Worm (Caenorhabditis elegans) whole organism, L4 larva: ENCODE results near the gene nhr-127.

Experiments used
- F10B5.3 ChIP-seq: sonication (generic microtip); optimal IDR thresholded peaks from 2 replicates; lab custom pipeline; 2016; ENCODE audit warnings: mild to moderate bottlenecking, missing genetic modification characterization, missing compliant biosample characterization
- F37D6.2 ChIP-seq: sonication (generic microtip); optimal IDR thresholded peaks from 2 replicates; lab custom pipeline; 2016; ENCODE audit warnings: mild to moderate bottlenecking, missing genetic modification characterization, missing compliant biosample characterization
- Y105C5A.15 ChIP-seq: fragments of 200-800 bp; sonication (Bioruptor generic); IDR thresholded peaks from 2 replicates; pipeline ENCODE4 v1.3.6; 2022; ENCODE audit warnings: missing genetic modification characterization, missing compliant biosample characterization
- Y75B8A.6 ChIP-seq: fragments of 200-800 bp; sonication (Bioruptor generic); IDR thresholded peaks from 2 replicates; pipeline ENCODE4 v1.3.6; 2022; ENCODE audit warnings: missing genetic modification reagents, missing genetic modification characterization, missing compliant biosample characterization
- ZK337.2 ChIP-seq: fragments of 200-800 bp; sonication (Bioruptor generic); IDR thresholded peaks from 2 replicates; pipeline ENCODE4 v1.3.6; 2022; ENCODE audit warnings: missing genetic modification reagents, missing genetic modification characterization, missing compliant biosample characterization
- ZK546.5 ChIP-seq, 2 experiments: sonication (generic microtip); optimal IDR thresholded peaks; 2 replicates each; lab custom pipeline; 2017; ENCODE audit warnings: missing biosample characterization in 2 of 2, missing genetic modification characterization in 2 of 2
- arid-1 ChIP-seq: fragments of 200-800 bp; sonication (Bioruptor generic); conservative IDR thresholded peaks from 2 replicates; pipeline ENCODE4 v1.3.6; 2022; ENCODE audit warnings: missing genetic modification reagents, missing genetic modification characterization, missing compliant biosample characterization
- ceh-28 ChIP-seq: fragments of 150-350 bp; optimal IDR thresholded peaks from 2 replicates; lab custom pipeline; 2014; ENCODE audit warnings: missing biosample characterization, missing genetic modification reagents, missing genetic modification characterization
- ceh-44 ChIP-seq: fragments of 200-800 bp; sonication (Bioruptor generic); IDR thresholded peaks from 2 replicates; pipeline ENCODE4 v1.3.6; 2022; ENCODE audit warnings: missing genetic modification reagents, missing genetic modification characterization, missing compliant biosample characterization
- ces-1 ChIP-seq: fragments of 150-350 bp; sonication (generic microtip); optimal IDR thresholded peaks from 4 replicates; lab custom pipeline; 2014; ENCODE audit warnings: missing biosample characterization, missing genetic modification reagents, missing genetic modification characterization
- ctbp-1 ChIP-seq: fragments of 200-800 bp; sonication (Bioruptor generic); IDR thresholded peaks from 2 replicates; pipeline ENCODE4 v1.3.6; 2022; ENCODE audit warnings: missing genetic modification reagents, missing genetic modification characterization, missing compliant biosample characterization
- daf-12 ChIP-seq: fragments of 150-350 bp; optimal IDR thresholded peaks from 2 replicates; lab custom pipeline; 2014; ENCODE audit warnings: missing biosample characterization, missing genetic modification reagents, missing genetic modification characterization
- daf-8 ChIP-seq: fragments of 200-800 bp; sonication (Bioruptor generic); IDR thresholded peaks from 2 replicates; pipeline ENCODE4 v1.3.6; 2022; ENCODE audit warnings: missing genetic modification characterization, missing compliant biosample characterization
- dmd-6 ChIP-seq: fragments of 200-800 bp; sonication (Bioruptor generic); IDR thresholded peaks from 2 replicates; pipeline ENCODE4 v1.3.6; 2022; ENCODE audit warnings: missing genetic modification reagents, missing genetic modification characterization, missing compliant biosample characterization
- dmd-9 ChIP-seq: fragments of 200-800 bp; sonication (Bioruptor generic); IDR thresholded peaks from 2 replicates; pipeline ENCODE4 v1.3.6; 2022; ENCODE audit warnings: missing genetic modification reagents, missing genetic modification characterization, missing compliant biosample characterization
- dpl-1 ChIP-seq: fragments of 150-350 bp; optimal IDR thresholded peaks from 2 replicates; lab custom pipeline; 2014; ENCODE audit warnings: missing biosample characterization, missing genetic modification reagents, missing genetic modification characterization
- fos-1 ChIP-seq: fragments of 150-350 bp; optimal IDR thresholded peaks from 2 replicates; lab custom pipeline; 2014; ENCODE audit warnings: missing biosample characterization, missing genetic modification characterization
- gei-8 ChIP-seq: fragments of 200-800 bp; sonication (Bioruptor generic); optimal IDR thresholded peaks from 2 replicates; lab custom pipeline; 2018; ENCODE audit warnings: mild to moderate bottlenecking, missing genetic modification characterization, missing compliant biosample characterization
- hlh-11 ChIP-seq: fragments of 200-800 bp; sonication (Bioruptor generic); optimal IDR thresholded peaks from 2 replicates; lab custom pipeline; 2018; ENCODE audit warnings: mild to moderate bottlenecking, missing genetic modification characterization, missing compliant biosample characterization
- lin-1 ChIP-seq: fragments of 200-800 bp; sonication (Bioruptor generic); IDR thresholded peaks from 2 replicates; pipeline ENCODE4 v1.3.6; 2022; ENCODE audit warnings: missing genetic modification reagents, missing genetic modification characterization, missing compliant biosample characterization
- madf-5 ChIP-seq, 2 experiments: fragments of 200-800 bp; sonication (Bioruptor generic); IDR thresholded peaks; 2 replicates each; pipeline ENCODE4 v1.3.6; 2022; ENCODE audit warnings: missing compliant biosample characterization in 2 of 2, missing genetic modification characterization in 2 of 2
- madf-9 ChIP-seq: fragments of 200-800 bp; sonication (Bioruptor generic); conservative IDR thresholded peaks from 2 replicates; pipeline ENCODE4 v1.3.6; 2022; ENCODE audit warnings: missing genetic modification reagents, missing genetic modification characterization, missing compliant biosample characterization
- mes-2 ChIP-seq: sonication (generic microtip); optimal IDR thresholded peaks from 2 replicates; lab custom pipeline; 2016; ENCODE audit warnings: missing genotype, mild to moderate bottlenecking, missing genetic modification characterization, missing compliant biosample characterization; ENCODE audit not compliant: poor library complexity, severe bottlenecking
- mxl-2 ChIP-seq: fragments of 200-800 bp; sonication (Bioruptor generic); conservative IDR thresholded peaks from 2 replicates; pipeline ENCODE4 v1.3.6; 2022; ENCODE audit warnings: missing genetic modification reagents, missing genetic modification characterization, missing compliant biosample characterization
- nhr-10 ChIP-seq: fragments of 150-350 bp; optimal IDR thresholded peaks from 2 replicates; lab custom pipeline; 2014; ENCODE audit warnings: missing biosample characterization, missing genetic modification characterization
- nhr-102 ChIP-seq: sonication (generic microtip); optimal IDR thresholded peaks from 2 replicates; lab custom pipeline; 2016; ENCODE audit warnings: mild to moderate bottlenecking, missing genetic modification characterization, moderate library complexity, missing compliant biosample characterization
- nhr-11 ChIP-seq: fragments of 150-350 bp; optimal IDR thresholded peaks from 2 replicates; lab custom pipeline; 2014; ENCODE audit warnings: missing biosample characterization, missing genetic modification characterization
- nhr-28 ChIP-seq: fragments of 150-350 bp; optimal IDR thresholded peaks from 2 replicates; lab custom pipeline; 2014; ENCODE audit warnings: missing biosample characterization, missing genetic modification characterization
- nhr-41 ChIP-seq: fragments of 200-800 bp; sonication (Bioruptor generic); IDR thresholded peaks from 2 replicates; pipeline ENCODE4 v1.3.6; 2022; ENCODE audit warnings: missing genetic modification reagents, missing genetic modification characterization, missing compliant biosample characterization
- nhr-42 ChIP-seq: fragments of 200-800 bp; sonication (Bioruptor generic); IDR thresholded peaks from 2 replicates; pipeline ENCODE4 v1.3.6; 2022; ENCODE audit warnings: missing genetic modification characterization, missing compliant biosample characterization
- nhr-6 ChIP-seq: fragments of 150-350 bp; optimal IDR thresholded peaks from 2 replicates; lab custom pipeline; 2014; ENCODE audit warnings: missing biosample characterization, missing genetic modification characterization
- nhr-77 ChIP-seq: fragments of 150-350 bp; optimal IDR thresholded peaks from 2 replicates; lab custom pipeline; 2014; ENCODE audit warnings: missing biosample characterization, missing genetic modification characterization
- pha-4 ChIP-seq, 2 experiments: fragments of 150-350 bp in 1 of 2; fragments of 200-800 bp in 1 of 2; sonication (Bioruptor generic) in 1 of 2; IDR thresholded peaks in 1 of 2; optimal IDR thresholded peaks in 1 of 2; 2 replicates each; pipeline versions ENCODE4 v1.3.6 to Lab custom; 2014 to 2022; ENCODE audit warnings: missing genetic modification characterization in 2 of 2, missing genetic modification reagents in 2 of 2, missing biosample characterization in 1 of 2, missing compliant biosample characterization in 1 of 2
- php-3 ChIP-seq: fragments of 200-800 bp; sonication (Bioruptor generic); IDR thresholded peaks from 2 replicates; pipeline ENCODE4 v1.3.6; 2022; ENCODE audit warnings: missing genetic modification reagents, missing genetic modification characterization, missing compliant biosample characterization
- pqm-1 ChIP-seq: sonication (generic microtip); optimal IDR thresholded peaks from 2 replicates; lab custom pipeline; 2017; ENCODE audit warnings: missing biosample characterization, missing genetic modification characterization
- rbr-2 ChIP-seq: sonication (generic microtip); optimal IDR thresholded peaks from 2 replicates; lab custom pipeline; 2016; ENCODE audit warnings: missing genotype, missing genetic modification characterization, missing compliant biosample characterization
- spr-3 ChIP-seq: fragments of 200-800 bp; sonication (Bioruptor generic); optimal IDR thresholded peaks from 2 replicates; lab custom pipeline; 2018; ENCODE audit warnings: mild to moderate bottlenecking, missing genetic modification characterization, missing compliant biosample characterization
- unc-130 ChIP-seq: sonication (generic microtip); optimal IDR thresholded peaks from 2 replicates; lab custom pipeline; 2016; ENCODE audit warnings: missing genetic modification reagents, missing genetic modification characterization, missing compliant biosample characterization
- unc-39 ChIP-seq: sonication (generic microtip); optimal IDR thresholded peaks from 2 replicates; lab custom pipeline; 2017; ENCODE audit warnings: missing biosample characterization, missing genetic modification characterization
- unc-62 ChIP-seq, 3 experiments: fragments of 150-350 bp in 1 of 3; sonication (generic microtip); optimal IDR thresholded peaks in 2 of 3; peaks in 1 of 3; 1 replicate in 1 of 3; 2 replicates in 2 of 3; lab custom pipeline; 2014 to 2017; ENCODE audit warnings: missing biosample characterization in 3 of 3, missing genetic modification characterization in 3 of 3, missing genetic modification reagents in 3 of 3, missing genotype in 1 of 3
- zag-1 ChIP-seq: fragments of 150-350 bp; optimal IDR thresholded peaks from 2 replicates; lab custom pipeline; 2014; ENCODE audit warnings: missing biosample characterization, missing genetic modification characterization
- zip-2 ChIP-seq: fragments of 150-350 bp; optimal IDR thresholded peaks from 2 replicates; lab custom pipeline; 2014; ENCODE audit warnings: missing biosample characterization, missing genetic modification characterization
- ztf-11 ChIP-seq: fragments of 150-350 bp; optimal IDR thresholded peaks from 2 replicates; lab custom pipeline; 2014; ENCODE audit warnings: missing biosample characterization, missing genetic modification characterization

Gene nhr-127

ce11 chrV:16229439-16229838 lies 30.3 kb upstream of the nhr-127 start:
- no peak for TF ChIP-seq F10B5.3 (tag; lab: Kevin White, UChicago)
- TF ChIP-seq rbr-2 (tag; lab: Kevin White, UChicago) = no peak
- peak in 1 of 2 experiments; percentile 97 for TF ChIP-seq unc-62 (GFP tag; optimal IDR thresholded peaks at IDR 0.05 in 1 of 2; lab: Kevin White, UChicago)
- no peak for TF ChIP-seq unc-62 (tag; optimal IDR thresholded peaks at IDR 0.05; lab: Kevin White, UChicago)
- TF ChIP-seq zag-1 (tag; lab: Kevin White, UChicago) = no peak

- TF ChIP-seq daf-8 (GFP tag; lab: Robert Waterston, UW) (no peak), nhr-41 (GFP tag; lab: Robert Waterston, UW) (no peak), ztf-11 (tag; lab: Kevin White, UChicago) (no peak), F37D6.2 (tag; lab: Kevin White, UChicago) (no peak), pha-4 (GFP tag; IDR thresholded peaks at IDR 0.05; lab: Robert Waterston, UW) (no peak), pha-4 (tag; optimal IDR thresholded peaks at IDR 0.05; lab: Kevin White, UChicago) (no peak), pqm-1 (tag; lab: Kevin White, UChicago) (no peak), nhr-102 (tag; lab: Kevin White, UChicago) (no peak), Y75B8A.6 (no peak)
Observed at ce11 chrV:16229896-16230295, 29.9 kb upstream of the nhr-127 start, which contains the start of the genes F21H7.2 and F21H7.12. TSS of gene F21H7.2 (minus strand) at chrV:16229996. TSS of gene F21H7.12 (plus strand) at chrV:16230165.

- TF ChIP-seq ces-1 (GFP tag; lab: Kevin White, UChicago) = no peak
- no peak for TF ChIP-seq zip-2 (tag; lab: Kevin White, UChicago)
- no peak for TF ChIP-seq daf-8 (GFP tag; lab: Robert Waterston, UW)
- no peak for TF ChIP-seq ZK546.5 (tag; optimal IDR thresholded peaks at IDR 0.05; lab: Kevin White, UChicago)
- TF ChIP-seq madf-9 (GFP tag; lab: Robert Waterston, UW) = no peak
- TF ChIP-seq nhr-28 (tag; lab: Kevin White, UChicago) = peak; percentile 44
- TF ChIP-seq php-3 = peak; percentile 87
- TF ChIP-seq lin-1 (GFP tag; lab: Robert Waterston, UW) = no peak
- TF ChIP-seq nhr-6 (tag; lab: Kevin White, UChicago) = no peak
- no peak for TF ChIP-seq nhr-11
- no peak for TF ChIP-seq ctbp-1 (GFP tag; lab: Robert Waterston, UW)
- peak; percentile 24 for TF ChIP-seq hlh-11 (tag; lab: Kevin White, UChicago)
- TF ChIP-seq daf-12 = no peak
- peak; percentile 82 for TF ChIP-seq dmd-6 (GFP tag; lab: Robert Waterston, UW)
- TF ChIP-seq pqm-1 (tag; lab: Kevin White, UChicago) = peak; percentile 82
Observed at ce11 chrV:16232180-16232579, 27.6 kb upstream of the nhr-127 start, which contains the start of gene gst-22. TSS of gene gst-22 (minus strand) at chrV:16232282.

ce11 chrV:16233624-16234023 lies 26.2 kb upstream of the nhr-127 start, which contains the start of gene clec-233:
TSS of gene clec-233 (plus strand) at chrV:16233924.
- TF ChIP-seq ZK337.2 (GFP tag; lab: Robert Waterston, UW) (no peak), ctbp-1 (GFP tag; lab: Robert Waterston, UW) (no peak), nhr-77 (tag; lab: Kevin White, UChicago) (no peak), madf-9 (GFP tag; lab: Robert Waterston, UW) (no peak), madf-5 (GFP tag; IDR thresholded peaks at IDR 0.05; lab: Robert Waterston, UW) (no peak), arid-1 (GFP tag; lab: Robert Waterston, UW) (no peak), Y105C5A.15 (no peak), unc-130 (no peak), F10B5.3 (tag; lab: Kevin White, UChicago) (no peak)

ce11 chrV:16235135-16235534 lies 24.6 kb upstream of the nhr-127 start, which contains the start of gene F21H7.3:
TSS of gene F21H7.3 (minus strand) at chrV:16235235.
- TF ChIP-seq ceh-28 = no peak
- TF ChIP-seq arid-1 (GFP tag; lab: Robert Waterston, UW) = no peak
- TF ChIP-seq gei-8 (GFP tag; lab: Kevin White, UChicago) = no peak
- TF ChIP-seq dmd-9 (GFP tag; lab: Robert Waterston, UW) = no peak
- no peak for TF ChIP-seq mxl-2 (GFP tag; lab: Robert Waterston, UW)
- TF ChIP-seq unc-39 (tag; lab: Kevin White, UChicago) = no peak
- TF ChIP-seq fos-1 = no peak
- TF ChIP-seq ceh-44 = no peak
- no peak for TF ChIP-seq spr-3 (GFP tag; lab: Kevin White, UChicago)
- no peak for TF ChIP-seq dpl-1 (GFP tag; lab: Kevin White, UChicago)
- TF ChIP-seq mes-2 (tag; lab: Kevin White, UChicago) = no peak
- TF ChIP-seq nhr-10 (tag; lab: Kevin White, UChicago) = no peak
- no peak for TF ChIP-seq nhr-42
